Worm (Caenorhabditis elegans) whole organism, young adult: ENCODE results near the gene tnt-3.

ENCODE experiments used
- C06A6.2 ChIP-seq: fragments of 200-800 bp; sonication (Bioruptor generic); conservative IDR thresholded peaks from 2 replicates; pipeline ENCODE4 v1.3.6; 2022; ENCODE audit warnings: missing genetic modification characterization, missing compliant biosample characterization
- D2030.7 ChIP-seq: fragments of 200-800 bp; sonication (Bioruptor generic); IDR thresholded peaks from 2 replicates; pipeline ENCODE4 v1.3.6; 2022; ENCODE audit warnings: missing genetic modification reagents, missing genetic modification characterization, missing compliant biosample characterization
- F10E7.11 ChIP-seq: sonication (generic microtip); optimal IDR thresholded peaks from 2 replicates; lab custom pipeline; 2017; ENCODE audit warnings: mild to moderate bottlenecking, missing genetic modification characterization, moderate library complexity, missing compliant biosample characterization
- F52B5.7 ChIP-seq: sonication (generic microtip); optimal IDR thresholded peaks from 2 replicates; lab custom pipeline; 2016; ENCODE audit warnings: mild to moderate bottlenecking, missing genetic modification characterization, missing compliant biosample characterization
- K11D2.4 ChIP-seq: fragments of 200-800 bp; sonication (Bioruptor generic); IDR thresholded peaks from 2 replicates; pipeline ENCODE4 v1.3.6; 2022; ENCODE audit warnings: missing genetic modification reagents, missing genetic modification characterization, missing compliant biosample characterization
- T26A5.8 ChIP-seq: sonication (generic microtip); optimal IDR thresholded peaks from 2 replicates; lab custom pipeline; 2016; ENCODE audit warnings: missing genetic modification characterization, missing compliant biosample characterization
- Y53G8AR.9 ChIP-seq: fragments of 200-800 bp; sonication (Bioruptor generic); conservative IDR thresholded peaks from 2 replicates; pipeline ENCODE4 v1.3.6; 2022; ENCODE audit warnings: missing genetic modification reagents, missing genetic modification characterization, missing compliant biosample characterization
- Y56A3A.18 ChIP-seq: fragments of 200-800 bp; sonication (Bioruptor generic); IDR thresholded peaks from 2 replicates; pipeline ENCODE4 v1.3.6; 2022; ENCODE audit warnings: missing genetic modification reagents, missing genetic modification characterization, missing compliant biosample characterization
- aptf-3 ChIP-seq: fragments of 200-800 bp; sonication (Bioruptor generic); IDR thresholded peaks from 2 replicates; pipeline ENCODE4 v1.3.6; 2022; ENCODE audit warnings: missing genetic modification characterization, missing compliant biosample characterization
- athp-1 ChIP-seq: sonication (generic microtip); optimal IDR thresholded peaks from 2 replicates; lab custom pipeline; 2017; ENCODE audit warnings: mild to moderate bottlenecking, missing genetic modification characterization, missing compliant biosample characterization
- attf-5 ChIP-seq: fragments of 200-800 bp; sonication (Bioruptor generic); optimal IDR thresholded peaks from 2 replicates; lab custom pipeline; 2018; ENCODE audit warnings: mild to moderate bottlenecking, missing genetic modification characterization, missing compliant biosample characterization
- bed-1 ChIP-seq: fragments of 200-800 bp; sonication (Bioruptor generic); IDR thresholded peaks from 2 replicates; pipeline ENCODE4 v1.3.6; 2022; ENCODE audit warnings: missing genetic modification reagents, missing genetic modification characterization, missing compliant biosample characterization
- bed-2 ChIP-seq: fragments of 200-800 bp; sonication (Bioruptor generic); IDR thresholded peaks from 2 replicates; pipeline ENCODE4 v1.3.6; 2022; ENCODE audit warnings: missing genetic modification reagents, missing genetic modification characterization, missing compliant biosample characterization
- ceh-79 ChIP-seq: sonication (generic microtip); optimal IDR thresholded peaks from 2 replicates; lab custom pipeline; 2017; ENCODE audit warnings: mild to moderate bottlenecking, missing genetic modification characterization, missing compliant biosample characterization
- chd-7 ChIP-seq: sonication (generic microtip); optimal IDR thresholded peaks from 2 replicates; lab custom pipeline; 2016; ENCODE audit warnings: mild to moderate bottlenecking, missing genetic modification characterization, moderate library complexity, missing compliant biosample characterization
- dpl-1 ChIP-seq: fragments of 150-350 bp; optimal IDR thresholded peaks from 2 replicates; lab custom pipeline; 2014; ENCODE audit warnings: missing biosample characterization, missing genetic modification reagents, missing genetic modification characterization
- efl-1 ChIP-seq: fragments of 150-350 bp; optimal IDR thresholded peaks from 2 replicates; lab custom pipeline; 2014; ENCODE audit warnings: missing biosample characterization, missing genetic modification reagents, missing genetic modification characterization
- egl-18 ChIP-seq: fragments of 200-800 bp; sonication (Bioruptor generic); IDR thresholded peaks from 2 replicates; pipeline ENCODE4 v1.3.6; 2022; ENCODE audit warnings: missing genetic modification reagents, missing genetic modification characterization, missing compliant biosample characterization
- fkh-3 ChIP-seq: sonication (generic microtip); optimal IDR thresholded peaks from 2 replicates; lab custom pipeline; 2016; ENCODE audit warnings: mild to moderate bottlenecking, missing genetic modification characterization, missing compliant biosample characterization
- gei-17 ChIP-seq: fragments of 200-800 bp; sonication (Bioruptor generic); optimal IDR thresholded peaks from 2 replicates; lab custom pipeline; 2018; ENCODE audit warnings: mild to moderate bottlenecking, missing genetic modification characterization, missing compliant biosample characterization
- him-1 ChIP-seq: sonication (generic microtip); optimal IDR thresholded peaks from 2 replicates; lab custom pipeline; 2016; ENCODE audit warnings: missing genotype, missing genetic modification reagents, missing genetic modification characterization, missing compliant biosample characterization
- hlh-26 ChIP-seq: fragments of 200-800 bp; sonication (Bioruptor generic); conservative IDR thresholded peaks from 2 replicates; pipeline ENCODE4 v1.3.6; 2022; ENCODE audit warnings: missing genetic modification reagents, missing genetic modification characterization, missing compliant biosample characterization
- lag-1 ChIP-seq: fragments of 200-800 bp; sonication (Bioruptor generic); IDR thresholded peaks from 2 replicates; pipeline ENCODE4 v1.3.6; 2022; ENCODE audit warnings: missing genetic modification reagents, missing genetic modification characterization, missing compliant biosample characterization
- lin-26 ChIP-seq: fragments of 200-800 bp; sonication (Bioruptor generic); IDR thresholded peaks from 2 replicates; pipeline ENCODE4 v1.3.6; 2022; ENCODE audit warnings: missing genetic modification reagents, missing genetic modification characterization, missing compliant biosample characterization
- lin-40 ChIP-seq: sonication (generic microtip); optimal IDR thresholded peaks from 2 replicates; lab custom pipeline; 2016; ENCODE audit warnings: missing genetic modification characterization, mild to moderate bottlenecking, missing compliant biosample characterization, missing genotype, missing genetic modification reagents
- lin-54 ChIP-seq: fragments of 200-800 bp; sonication (Bioruptor generic); optimal IDR thresholded peaks from 2 replicates; lab custom pipeline; 2018; ENCODE audit warnings: mild to moderate bottlenecking, missing genetic modification characterization, missing compliant biosample characterization
- madf-10 ChIP-seq: sonication (generic microtip); optimal IDR thresholded peaks from 2 replicates; lab custom pipeline; 2016; ENCODE audit warnings: mild to moderate bottlenecking, missing genetic modification characterization, missing compliant biosample characterization
- madf-6 ChIP-seq: fragments of 200-800 bp; sonication (Bioruptor generic); IDR thresholded peaks from 2 replicates; pipeline ENCODE4 v1.3.6; 2022; ENCODE audit warnings: missing genetic modification reagents, missing genetic modification characterization, missing compliant biosample characterization
- mcd-1 ChIP-seq: fragments of 200-800 bp; sonication (Bioruptor generic); IDR thresholded peaks from 2 replicates; pipeline ENCODE4 v1.3.6; 2022; ENCODE audit warnings: missing genetic modification reagents, missing genetic modification characterization, missing compliant biosample characterization
- mes-4 ChIP-seq: sonication (generic microtip); optimal IDR thresholded peaks from 2 replicates; lab custom pipeline; 2016; ENCODE audit warnings: missing genotype, missing genetic modification characterization, missing compliant biosample characterization
- nfya-1 ChIP-seq: sonication (generic microtip); optimal IDR thresholded peaks from 2 replicates; lab custom pipeline; 2017; ENCODE audit warnings: antibody characterized with exemption, missing compliant biosample characterization, missing genetic modification characterization, borderline replicate concordance; ENCODE audit not compliant: insufficient read depth
- pbrm-1 ChIP-seq: fragments of 200-800 bp; sonication (Bioruptor generic); IDR thresholded peaks from 2 replicates; pipeline ENCODE4 v1.3.6; 2022; ENCODE audit warnings: missing genetic modification reagents, missing genetic modification characterization, missing compliant biosample characterization
- sdz-38 ChIP-seq: sonication (generic microtip); optimal IDR thresholded peaks from 2 replicates; lab custom pipeline; 2016; ENCODE audit warnings: missing genotype, missing genetic modification characterization, missing compliant biosample characterization
- snpc-3.4 ChIP-seq: sonication (generic microtip); optimal IDR thresholded peaks from 2 replicates; lab custom pipeline; 2017; ENCODE audit warnings: missing genetic modification characterization, mild to moderate bottlenecking, missing compliant biosample characterization, antibody characterized with exemption, moderate library complexity, missing genotype, missing genetic modification reagents
- sptf-2 ChIP-seq: fragments of 200-800 bp; sonication (Bioruptor generic); optimal IDR thresholded peaks from 2 replicates; lab custom pipeline; 2018; ENCODE audit warnings: mild to moderate bottlenecking, missing genetic modification characterization, missing compliant biosample characterization
- tlf-1 ChIP-seq: fragments of 200-800 bp; sonication (Bioruptor generic); optimal IDR thresholded peaks from 2 replicates; lab custom pipeline; 2018; ENCODE audit warnings: mild to moderate bottlenecking, missing genetic modification characterization, missing compliant biosample characterization
- unc-130 ChIP-seq: sonication (generic microtip); optimal IDR thresholded peaks from 2 replicates; lab custom pipeline; 2016; ENCODE audit warnings: missing genetic modification reagents, missing genetic modification characterization, missing compliant biosample characterization
- xnd-1 ChIP-seq: sonication (generic microtip); optimal IDR thresholded peaks from 2 replicates; lab custom pipeline; 2016; ENCODE audit warnings: missing genotype, missing genetic modification reagents, missing genetic modification characterization, missing compliant biosample characterization
- ztf-22 ChIP-seq: fragments of 200-800 bp; sonication (Bioruptor generic); optimal IDR thresholded peaks from 2 replicates; lab custom pipeline; 2018; ENCODE audit warnings: mild to moderate bottlenecking, missing genetic modification characterization, moderate library complexity, missing compliant biosample characterization
- ztf-25 ChIP-seq: fragments of 200-800 bp; sonication (Bioruptor generic); IDR thresholded peaks from 2 replicates; pipeline ENCODE4 v1.3.6; 2022; ENCODE audit warnings: missing genetic modification reagents, missing genetic modification characterization, missing compliant biosample characterization
- ztf-6 ChIP-seq: fragments of 200-800 bp; sonication (Bioruptor generic); IDR thresholded peaks from 2 replicates; pipeline ENCODE4 v1.3.6; 2022; ENCODE audit warnings: missing genetic modification reagents, missing genetic modification characterization, missing compliant biosample characterization

Gene tnt-3

DNA sequence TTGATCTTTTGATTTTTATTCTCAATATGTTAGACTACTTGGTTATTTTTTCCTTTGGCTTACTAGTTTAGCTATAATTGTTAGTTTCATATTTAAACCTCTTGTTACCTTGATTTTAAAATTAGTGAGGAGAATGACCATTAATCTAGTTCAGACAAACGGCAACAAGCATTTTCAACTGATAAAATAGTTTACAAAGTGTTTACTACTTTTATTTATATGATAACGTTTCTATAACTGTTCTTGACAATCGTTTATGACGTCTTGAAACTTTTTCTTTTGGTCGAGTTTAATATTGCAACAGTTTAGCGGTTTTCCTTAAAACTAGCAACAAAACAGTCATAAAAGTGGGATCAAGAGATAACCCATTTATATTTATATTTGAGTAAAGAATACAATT, 30.8 kb upstream of the tnt-3 start:
- TF ChIP-seq fkh-3 (tag; lab: Kevin White, UChicago) (no peak), sptf-2 (GFP tag; lab: Kevin White, UChicago) (no peak), Y53G8AR.9 (GFP tag; lab: Robert Waterston, UW) (no peak), D2030.7 (GFP tag; lab: Robert Waterston, UW) (no peak), snpc-3.4 (tag; lab: Kevin White, UChicago) (no peak), lin-54 (GFP tag; lab: Kevin White, UChicago) (no peak), Y56A3A.18 (GFP tag; lab: Robert Waterston, UW) (no peak), aptf-3 (GFP tag; lab: Robert Waterston, UW) (no peak), xnd-1 (tag; lab: Kevin White, UChicago) (no peak), C06A6.2 (GFP tag; lab: Robert Waterston, UW) (no peak), F10E7.11 (no peak), ceh-79 (tag; lab: Kevin White, UChicago) (no peak), T26A5.8 (tag; lab: Kevin White, UChicago) (no peak), nfya-1 (tag; lab: Kevin White, UChicago) (no peak), mcd-1 (GFP tag; lab: Robert Waterston, UW) (no peak), lin-40 (tag; lab: Kevin White, UChicago) (no peak)

DNA sequence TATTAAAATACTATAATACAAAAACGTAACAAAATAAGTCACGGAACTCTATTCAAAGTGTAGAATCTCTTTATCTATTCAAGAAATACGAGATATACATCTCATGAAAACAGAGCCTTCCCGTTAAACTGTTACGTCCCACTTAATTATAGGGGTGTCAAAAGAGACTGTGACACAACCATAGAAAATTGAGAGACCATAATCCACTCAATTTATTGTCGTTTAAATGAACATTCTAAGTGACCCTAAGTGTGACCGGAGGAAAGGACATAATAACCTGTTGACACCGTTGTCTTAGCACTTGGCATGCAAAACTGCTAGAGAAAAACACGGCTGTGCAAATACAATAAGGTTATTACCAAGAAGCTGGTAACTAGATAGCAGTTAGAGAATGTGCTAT, 23.6 kb upstream of the tnt-3 start:
- TF ChIP-seq madf-10 (tag; lab: Kevin White, UChicago) (no peak), lag-1 (GFP tag; lab: Robert Waterston, UW) (no peak), bed-2 (no peak), ztf-6 (GFP tag; lab: Robert Waterston, UW) (no peak), efl-1 (GFP tag; lab: Kevin White, UChicago) (no peak), F52B5.7 (no peak), K11D2.4 (GFP tag; lab: Robert Waterston, UW) (no peak), sptf-2 (GFP tag; lab: Kevin White, UChicago) (no peak), mcd-1 (GFP tag; lab: Robert Waterston, UW) (no peak), lin-26 (no peak), athp-1 (tag; lab: Kevin White, UChicago) (no peak), attf-5 (no peak), madf-6 (no peak), dpl-1 (GFP tag; lab: Kevin White, UChicago) (no peak), ztf-25 (GFP tag; lab: Robert Waterston, UW) (no peak), unc-130 (GFP tag; lab: Kevin White, UChicago) (no peak), bed-1 (GFP tag; lab: Robert Waterston, UW) (no peak), xnd-1 (tag; lab: Kevin White, UChicago) (no peak), him-1 (tag; lab: Kevin White, UChicago) (no peak), ztf-22 (GFP tag; lab: Kevin White, UChicago) (no peak)

DNA sequence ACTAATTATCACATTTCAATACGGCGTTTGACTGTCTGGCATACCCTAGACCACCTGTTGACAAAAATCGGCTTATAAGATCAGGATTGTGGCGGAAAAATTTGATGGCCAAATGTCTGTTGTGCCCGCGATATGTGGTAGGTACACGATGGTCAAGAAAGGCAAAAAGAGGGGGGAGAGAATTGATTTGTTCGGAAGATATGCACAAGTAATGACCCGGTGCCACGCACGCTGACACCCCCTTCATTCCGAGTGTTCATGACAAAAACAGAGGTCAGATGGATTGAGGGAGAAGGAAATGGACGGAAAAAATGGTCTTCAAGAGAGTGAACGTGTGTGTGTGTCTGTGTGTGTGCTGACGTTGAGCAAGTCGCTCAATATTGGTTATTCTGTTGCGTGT, 20.6 kb upstream of the tnt-3 start:
- TF ChIP-seq pbrm-1 (GFP tag; lab: Robert Waterston, UW) = no peak
- TF ChIP-seq Y56A3A.18 (GFP tag; lab: Robert Waterston, UW) = no peak

DNA sequence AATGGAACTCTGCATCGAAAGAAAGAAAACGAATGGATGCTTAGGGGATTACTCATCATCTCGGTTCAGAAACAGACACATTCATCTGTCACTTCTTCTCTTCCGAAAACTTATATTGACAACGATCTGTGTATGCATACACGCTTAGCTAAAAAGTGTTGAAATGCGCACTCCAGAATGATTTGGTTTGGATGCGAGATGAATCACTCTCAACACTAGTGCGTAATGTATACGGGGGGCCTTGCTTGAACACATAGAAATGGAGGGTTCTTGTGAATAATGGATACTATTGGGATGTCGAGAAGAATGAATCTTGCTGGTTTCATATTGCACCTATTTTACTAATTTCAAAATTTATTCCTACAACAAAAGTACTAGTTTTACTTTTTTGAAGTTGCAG, 19.1 kb upstream of the tnt-3 start:
- TF ChIP-seq gei-17 (GFP tag; lab: Kevin White, UChicago) (no peak), lin-54 (GFP tag; lab: Kevin White, UChicago) (no peak), hlh-26 (GFP tag; lab: Robert Waterston, UW) (no peak), chd-7 (tag; lab: Kevin White, UChicago) (no peak), tlf-1 (GFP tag; lab: Kevin White, UChicago) (no peak), egl-18 (GFP tag; lab: Robert Waterston, UW) (no peak), efl-1 (GFP tag; lab: Kevin White, UChicago) (no peak), mes-4 (tag; lab: Kevin White, UChicago) (no peak), lag-1 (GFP tag; lab: Robert Waterston, UW) (no peak), athp-1 (tag; lab: Kevin White, UChicago) (no peak), snpc-3.4 (tag; lab: Kevin White, UChicago) (no peak), sdz-38 (tag; lab: Kevin White, UChicago) (no peak)
